Fruit fly (Drosophila melanogaster): ENCODE measurements around the gene scrib.

scrib gene

dm6 chr3R:26536110-26536746 lies at the start of gene scrib:
Gene scrib, plus strand, starts transcription at chr3R:26536350.
- TF ChIP-seq CTCF (optimal IDR thresholded peaks at IDR 0.05) = peak; percentile 38 to 57
- no peak for TF ChIP-seq CG8478 (optimal IDR thresholded peaks at IDR 0.05)

- TF ChIP-seq CG8478 (optimal IDR thresholded peaks at IDR 0.05) = no peak
- no peak for TF ChIP-seq CTCF (optimal IDR thresholded peaks at IDR 0.05)
Observed at dm6 chr3R:26489456-26489855, 46.7 kb upstream of the scrib start.

dm6 chr3R:26494247-26494646 lies 41.9 kb upstream of the scrib start:
- TF ChIP-seq CG8478 (optimal IDR thresholded peaks at IDR 0.05) (no peak), CTCF (optimal IDR thresholded peaks at IDR 0.05) (no peak)

dm6 chr3R:26496356-26496755 lies 39.8 kb upstream of the scrib start:
- TF ChIP-seq CTCF (optimal IDR thresholded peaks at IDR 0.05) (no peak), CG8478 (optimal IDR thresholded peaks at IDR 0.05) (no peak)

- TF ChIP-seq CG8478 (optimal IDR thresholded peaks at IDR 0.05) (no peak), CTCF (optimal IDR thresholded peaks at IDR 0.05) (no peak)
Observed at dm6 chr3R:26499136-26499535, 37.0 kb upstream of the scrib start.

dm6 chr3R:26500355-26500754 lies 35.8 kb upstream of the scrib start:
- no peak for TF ChIP-seq CTCF (optimal IDR thresholded peaks at IDR 0.05)
- no peak for TF ChIP-seq CG8478 (optimal IDR thresholded peaks at IDR 0.05)

dm6 chr3R:26502072-26502471 lies 34.1 kb upstream of the scrib start:
- TF ChIP-seq CG8478 (optimal IDR thresholded peaks at IDR 0.05) (no peak), CTCF (optimal IDR thresholded peaks at IDR 0.05) (no peak)

- TF ChIP-seq CG8478 (optimal IDR thresholded peaks at IDR 0.05) = no peak
- TF ChIP-seq CTCF (optimal IDR thresholded peaks at IDR 0.05) = no peak
Observed at dm6 chr3R:26502907-26503306, 33.2 kb upstream of the scrib start.

dm6 chr3R:26503317-26503716 lies 32.8 kb upstream of the scrib start:
- TF ChIP-seq CTCF (optimal IDR thresholded peaks at IDR 0.05) (no peak), CG8478 (optimal IDR thresholded peaks at IDR 0.05) (no peak)

dm6 chr3R:26507838-26508237 lies 28.3 kb upstream of the scrib start:
- no peak for TF ChIP-seq CG8478 (optimal IDR thresholded peaks at IDR 0.05)
- TF ChIP-seq CTCF (optimal IDR thresholded peaks at IDR 0.05) = no peak

dm6 chr3R:26522071-26522683 lies 14.0 kb upstream of the scrib start:
- TF ChIP-seq CG8478 (optimal IDR thresholded peaks at IDR 0.05) (no peak), CTCF (optimal IDR thresholded peaks at IDR 0.05) (no peak)

dm6 chr3R:26529290-26529941 lies 6.7 kb upstream of the scrib start:
- peak; percentile 84 to 89 for TF ChIP-seq CTCF (optimal IDR thresholded peaks at IDR 0.05)
- TF ChIP-seq CG8478 (optimal IDR thresholded peaks at IDR 0.05) = no peak

dm6 chr3R:26533997-26534556 lies 2.1 kb upstream of the scrib start:
- no peak for TF ChIP-seq CTCF (optimal IDR thresholded peaks at IDR 0.05)
- TF ChIP-seq CG8478 (optimal IDR thresholded peaks at IDR 0.05) = no peak

- TF ChIP-seq CTCF (optimal IDR thresholded peaks at IDR 0.05) (no peak), CG8478 (optimal IDR thresholded peaks at IDR 0.05) (no peak)
Observed at dm6 chr3R:26534805-26535416, 1.2 kb upstream of the scrib start, which contains the start of gene plum. Gene plum, minus strand, starts transcription at chr3R:26535217.

dm6 chr3R:26535568-26536029 lies 551 bp upstream of the scrib start:
- no peak for TF ChIP-seq CG8478 (optimal IDR thresholded peaks at IDR 0.05)
- no peak for TF ChIP-seq CTCF (optimal IDR thresholded peaks at IDR 0.05)
